Fruit fly (Drosophila melanogaster): ENCODE results near the gene Ge-1.
A peak's percentile ranks its signal among the peaks of the same experiment; 100 is the strongest.

The Ge-1 gene

dm6 chr2L:11091111-11091510 is 9.6 kb downstream of the Ge-1 start, which contains the start of gene Wdr59 (continued):
- TF ChIP-seq trh (GFP tag; optimal IDR thresholded peaks at IDR 0.05) (no peak), scrt (GFP tag; optimal IDR thresholded peaks at IDR 0.05) (peak; percentile 52), bcd (GFP tag; optimal IDR thresholded peaks at IDR 0.05) (no peak), gt (GFP tag; IDR thresholded peaks at IDR 0.05) (no peak), CG2202 (tag; optimal IDR thresholded peaks at IDR 0.05) (no peak), D19B (GFP tag; optimal IDR thresholded peaks at IDR 0.05) (no peak), klu (GFP tag; IDR thresholded peaks at IDR 0.05) (no peak), nmo (GFP tag; optimal IDR thresholded peaks at IDR 0.05) (peak; percentile 71), Aef1 (GFP tag; IDR thresholded peaks at IDR 0.05) (0 out of 3 replicates have a peak, but pooled peaks have one; percentile 19), abd-A (tag; optimal IDR thresholded peaks at IDR 0.05) (no peak), CG11085 (GFP tag; IDR thresholded peaks at IDR 0.05) (no peak), Gug (GFP tag; IDR thresholded peaks at IDR 0.05) (peak; percentile 22; the same call in 1 of the 4 replicates), CG6689 (GFP tag; IDR thresholded peaks at IDR 0.05) (no peak), CG4404 (GFP tag; IDR thresholded peaks at IDR 0.05) (no peak), en (GFP tag; optimal IDR thresholded peaks at IDR 0.05) (no peak), NFAT (GFP tag; IDR thresholded peaks at IDR 0.05) (no peak), CG15011 (GFP tag; optimal IDR thresholded peaks at IDR 0.05) (no peak), PHDP (tag; optimal IDR thresholded peaks at IDR 0.05) (no peak), NfI (GFP tag; optimal IDR thresholded peaks at IDR 0.05) (no peak), pzg (GFP tag; optimal IDR thresholded peaks at IDR 0.05) (peak; percentile 47), h (optimal IDR thresholded peaks at IDR 0.05) (no peak), CG11398 (GFP tag; optimal IDR thresholded peaks at IDR 0.05) (no peak), fru (optimal IDR thresholded peaks at IDR 0.05) (no peak), CG9437 (GFP tag; optimal IDR thresholded peaks at IDR 0.05) (no peak), CG4617 (GFP tag; optimal IDR thresholded peaks at IDR 0.05; ENCODE audit: borderline replicate concordance) (peak; percentile 35), CG11093 (GFP tag; IDR thresholded peaks at IDR 0.05) (no peak), nerfin-1 (tag; optimal IDR thresholded peaks at IDR 0.05) (no peak), tgo (GFP tag; IDR thresholded peaks at IDR 0.05) (peak; percentile 36; the same call in 1 of the 3 replicates), CG2199 (GFP tag; IDR thresholded peaks at IDR 0.05) (no peak), CG12744 (GFP tag; optimal IDR thresholded peaks at IDR 0.05) (no peak), sim (GFP tag; IDR thresholded peaks at IDR 0.05) (no peak), CG5245 (GFP tag; optimal IDR thresholded peaks at IDR 0.05) (no peak), CG12659 (GFP tag; optimal IDR thresholded peaks at IDR 0.05) (peak; percentile 20), CG8924 (tag; optimal IDR thresholded peaks at IDR 0.05) (peak; percentile 29), jigr1 (GFP tag; IDR thresholded peaks at IDR 0.05) (no peak), CG14710 (tag; optimal IDR thresholded peaks at IDR 0.05) (peak; percentile 77), CG4424 (GFP tag; optimal IDR thresholded peaks at IDR 0.05) (peak; percentile 43), sr (GFP tag; IDR thresholded peaks at IDR 0.05) (no peak), CG18262 (tag; optimal IDR thresholded peaks at IDR 0.05) (no peak), CG2712 (tag; optimal IDR thresholded peaks at IDR 0.05) (peak; percentile 72), slp2 (GFP tag; optimal IDR thresholded peaks at IDR 0.05) (no peak), CG4707 (GFP tag; optimal IDR thresholded peaks at IDR 0.05) (no peak), Dip3 (GFP tag; optimal IDR thresholded peaks at IDR 0.05) (no peak), ERR (GFP tag; optimal IDR thresholded peaks at IDR 0.05) (no peak), CG13287 (GFP tag; IDR thresholded peaks at IDR 0.05; ENCODE audit: partially characterized antibody) (peak; percentile 84), NK7.1 (GFP tag; optimal IDR thresholded peaks at IDR 0.05) (no peak), Myb (GFP tag; optimal IDR thresholded peaks at IDR 0.05) (peak; percentile 54), zf30C (GFP tag; optimal IDR thresholded peaks at IDR 0.05) (no peak), CG1832 (GFP tag; optimal IDR thresholded peaks at IDR 0.05) (no peak), E2f2 (GFP tag; IDR thresholded peaks at IDR 0.05) (peak; percentile 90), CG12155 (GFP tag; optimal IDR thresholded peaks at IDR 0.05) (peak; percentile 39), CG12071 (GFP tag; optimal IDR thresholded peaks at IDR 0.05) (no peak), CG17186 (GFP tag; optimal IDR thresholded peaks at IDR 0.05) (no peak)

All from whole organism, embryonic.